Worm (Caenorhabditis elegans) whole organism, mixed stage, embryonic: ENCODE data around the gene fbxa-164.

Experiments used
- M03D4.4 ChIP-seq: sonication (generic microtip); optimal IDR thresholded peaks from 2 replicates; lab custom pipeline; 2017; ENCODE audit warnings: mild to moderate bottlenecking, missing genetic modification characterization, missing compliant biosample characterization
- bed-3 ChIP-seq: fragments of 200-800 bp; sonication (Bioruptor generic); optimal IDR thresholded peaks from 3 replicates; lab custom pipeline; 2018; ENCODE audit warnings: mild to moderate bottlenecking, missing genetic modification characterization, moderate library complexity, missing compliant biosample characterization
- blmp-1 ChIP-seq: fragments of 150-350 bp; optimal IDR thresholded peaks from 2 replicates; lab custom pipeline; 2014; ENCODE audit warnings: missing biosample characterization, missing genetic modification characterization
- ceh-39 ChIP-seq: fragments of 150-350 bp; optimal IDR thresholded peaks from 2 replicates; lab custom pipeline; 2014; ENCODE audit warnings: missing biosample characterization, missing genetic modification characterization
- ceh-43 ChIP-seq: fragments of 200-800 bp; sonication (Bioruptor generic); optimal IDR thresholded peaks from 2 replicates; lab custom pipeline; 2018; ENCODE audit warnings: mild to moderate bottlenecking, missing genetic modification characterization, moderate library complexity, missing compliant biosample characterization
- ceh-83 ChIP-seq: fragments of 200-800 bp; sonication (Bioruptor generic); optimal IDR thresholded peaks from 2 replicates; lab custom pipeline; 2018; ENCODE audit warnings: mild to moderate bottlenecking, missing genetic modification characterization, missing compliant biosample characterization
- ces-1 ChIP-seq: fragments of 150-350 bp; optimal IDR thresholded peaks from 2 replicates; lab custom pipeline; 2014; ENCODE audit warnings: missing biosample characterization, missing genetic modification reagents, missing genetic modification characterization
- cnd-1 ChIP-seq: fragments of 200-800 bp; sonication (Bioruptor generic); optimal IDR thresholded peaks from 2 replicates; lab custom pipeline; 2018; ENCODE audit warnings: mild to moderate bottlenecking, missing genetic modification characterization, missing compliant biosample characterization
- drap-1 ChIP-seq: fragments of 200-800 bp; sonication (Bioruptor generic); optimal IDR thresholded peaks from 3 replicates; lab custom pipeline; 2018; ENCODE audit warnings: mild to moderate bottlenecking, missing genetic modification characterization, missing compliant biosample characterization
- elt-1 ChIP-seq: sonication (generic microtip); optimal IDR thresholded peaks from 2 replicates; lab custom pipeline; 2017; ENCODE audit warnings: missing genetic modification characterization, mild to moderate bottlenecking, missing compliant biosample characterization, antibody characterized with exemption, moderate library complexity, borderline replicate concordance; ENCODE audit not compliant: insufficient read depth
- flh-1 ChIP-seq: fragments of 200-800 bp; sonication (Bioruptor generic); optimal IDR thresholded peaks from 2 replicates; lab custom pipeline; 2018; ENCODE audit warnings: mild to moderate bottlenecking, missing genetic modification characterization, moderate library complexity, missing compliant biosample characterization
- ham-2 ChIP-seq: fragments of 200-800 bp; sonication (Bioruptor generic); optimal IDR thresholded peaks from 2 replicates; lab custom pipeline; 2018; ENCODE audit warnings: mild to moderate bottlenecking, missing genetic modification characterization, missing compliant biosample characterization
- hlh-1 ChIP-seq: fragments of 150-350 bp; optimal IDR thresholded peaks from 2 replicates; lab custom pipeline; 2014; ENCODE audit warnings: missing biosample characterization, missing genetic modification reagents, missing genetic modification characterization
- lin-13 ChIP-seq: fragments of 150-350 bp; optimal IDR thresholded peaks from 2 replicates; lab custom pipeline; 2014; ENCODE audit warnings: missing biosample characterization, missing genetic modification characterization
- lin-32 ChIP-seq: fragments of 200-800 bp; sonication (Bioruptor generic); optimal IDR thresholded peaks from 2 replicates; lab custom pipeline; 2018; ENCODE audit warnings: mild to moderate bottlenecking, missing genetic modification characterization, missing compliant biosample characterization
- lsy-2 ChIP-seq: fragments of 150-350 bp; optimal IDR thresholded peaks from 2 replicates; lab custom pipeline; 2014; ENCODE audit warnings: missing biosample characterization, missing genetic modification characterization
- mab-5 ChIP-seq: fragments of 150-350 bp; optimal IDR thresholded peaks from 2 replicates; lab custom pipeline; 2014; ENCODE audit warnings: missing biosample characterization, missing genetic modification characterization
- mep-1 ChIP-seq: fragments of 150-350 bp; optimal IDR thresholded peaks from 2 replicates; lab custom pipeline; 2017; ENCODE audit warnings: missing biosample characterization, missing genetic modification reagents, missing genetic modification characterization, inconsistent platforms
- mls-2 ChIP-seq: sonication (generic microtip); optimal IDR thresholded peaks from 2 replicates; lab custom pipeline; 2016; ENCODE audit warnings: mild to moderate bottlenecking, missing genetic modification characterization, moderate library complexity, missing compliant biosample characterization
- nhr-12 ChIP-seq: fragments of 150-350 bp; optimal IDR thresholded peaks from 2 replicates; lab custom pipeline; 2014; ENCODE audit warnings: missing biosample characterization, missing genetic modification characterization
- nhr-2 ChIP-seq: fragments of 150-350 bp; optimal IDR thresholded peaks from 2 replicates; lab custom pipeline; 2014; ENCODE audit warnings: missing biosample characterization, missing genetic modification characterization
- nhr-237 ChIP-seq: fragments of 150-350 bp; optimal IDR thresholded peaks from 2 replicates; lab custom pipeline; 2014; ENCODE audit warnings: missing biosample characterization, missing genetic modification characterization
- nhr-28 ChIP-seq: fragments of 150-350 bp; optimal IDR thresholded peaks from 2 replicates; lab custom pipeline; 2014; ENCODE audit warnings: missing biosample characterization, missing genetic modification characterization
- nhr-76 ChIP-seq: sonication (generic microtip); optimal IDR thresholded peaks from 2 replicates; lab custom pipeline; 2017; ENCODE audit warnings: missing biosample characterization, missing genetic modification characterization
- pha-4 ChIP-seq: fragments of 150-350 bp; optimal IDR thresholded peaks from 2 replicates; lab custom pipeline; 2018; ENCODE audit warnings: missing biosample characterization, missing genetic modification reagents, missing genetic modification characterization
- sem-2 ChIP-seq: fragments of 200-800 bp; sonication (Bioruptor generic); optimal IDR thresholded peaks from 2 replicates; lab custom pipeline; 2018; ENCODE audit warnings: mild to moderate bottlenecking, missing genetic modification characterization, missing compliant biosample characterization
- snpc-4 ChIP-seq: fragments of 150-350 bp; optimal IDR thresholded peaks from 2 replicates; lab custom pipeline; 2014; ENCODE audit warnings: missing biosample characterization, missing genetic modification characterization
- sptf-1 ChIP-seq: sonication (generic microtip); optimal IDR thresholded peaks from 2 replicates; lab custom pipeline; 2017; ENCODE audit warnings: mild to moderate bottlenecking, missing genetic modification characterization, moderate library complexity, missing compliant biosample characterization
- tbx-8 ChIP-seq: fragments of 200-800 bp; sonication (Bioruptor generic); optimal IDR thresholded peaks from 2 replicates; lab custom pipeline; 2018; ENCODE audit warnings: mild to moderate bottlenecking, missing genetic modification characterization, moderate library complexity, missing compliant biosample characterization
- unc-120 ChIP-seq: sonication (generic microtip); optimal IDR thresholded peaks from 2 replicates; lab custom pipeline; 2017; ENCODE audit warnings: missing genetic modification characterization, missing compliant biosample characterization; ENCODE audit not compliant: poor library complexity, severe bottlenecking
- unc-39 ChIP-seq: fragments of 150-350 bp; optimal IDR thresholded peaks from 2 replicates; lab custom pipeline; 2014; ENCODE audit warnings: missing biosample characterization, missing genetic modification characterization
- ztf-11 ChIP-seq: fragments of 150-350 bp; optimal IDR thresholded peaks from 2 replicates; lab custom pipeline; 2014; ENCODE audit warnings: missing biosample characterization, missing genetic modification characterization

fbxa-164 gene

DNA sequence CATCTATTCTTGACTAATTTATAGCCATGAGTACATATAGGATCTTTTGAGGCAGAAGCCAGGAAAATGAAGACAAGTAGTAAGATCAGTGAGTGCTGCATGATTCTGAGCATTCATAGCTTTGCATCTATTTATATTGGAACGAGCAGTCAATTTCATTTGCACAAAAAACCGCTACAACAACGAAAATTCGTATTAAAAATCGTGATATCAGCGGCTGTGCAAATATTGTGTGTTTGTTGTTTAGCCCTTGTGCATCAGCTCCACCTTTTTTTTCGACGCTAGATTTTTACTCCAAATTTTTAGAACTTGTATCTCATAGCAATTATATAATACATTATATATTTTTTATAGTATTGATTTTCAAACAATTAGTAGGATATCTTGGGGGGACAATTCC is 29.7 kb downstream of the fbxa-164 start, which contains the start of gene clec-21:
Gene clec-21, minus strand, starts transcription at position 101 of the 400 bp plus-strand sequence.
- no peak for TF ChIP-seq hlh-1 (tag; lab: Kevin White, UChicago)
- TF ChIP-seq unc-39 (tag; lab: Kevin White, UChicago), result no peak
- no peak for TF ChIP-seq cnd-1 (tag; lab: Kevin White, UChicago)
- no peak for TF ChIP-seq nhr-76 (tag; lab: Kevin White, UChicago)
- no peak for TF ChIP-seq ceh-39 (tag; lab: Kevin White, UChicago)
- TF ChIP-seq mls-2 (tag; lab: Kevin White, UChicago), result no peak
- no peak for TF ChIP-seq blmp-1 (tag; lab: Kevin White, UChicago)
- no peak for TF ChIP-seq tbx-8 (GFP tag; lab: Kevin White, UChicago)
- no peak for TF ChIP-seq unc-120
- TF ChIP-seq ceh-83 (GFP tag; lab: Kevin White, UChicago), result no peak
- no peak for TF ChIP-seq M03D4.4 (tag; lab: Kevin White, UChicago)
- TF ChIP-seq ceh-43, result no peak
- TF ChIP-seq lin-32 (GFP tag; lab: Kevin White, UChicago), result no peak
- no peak for TF ChIP-seq pha-4
- TF ChIP-seq sem-2 (GFP tag; lab: Kevin White, UChicago), result no peak
- TF ChIP-seq flh-1, result no peak

DNA sequence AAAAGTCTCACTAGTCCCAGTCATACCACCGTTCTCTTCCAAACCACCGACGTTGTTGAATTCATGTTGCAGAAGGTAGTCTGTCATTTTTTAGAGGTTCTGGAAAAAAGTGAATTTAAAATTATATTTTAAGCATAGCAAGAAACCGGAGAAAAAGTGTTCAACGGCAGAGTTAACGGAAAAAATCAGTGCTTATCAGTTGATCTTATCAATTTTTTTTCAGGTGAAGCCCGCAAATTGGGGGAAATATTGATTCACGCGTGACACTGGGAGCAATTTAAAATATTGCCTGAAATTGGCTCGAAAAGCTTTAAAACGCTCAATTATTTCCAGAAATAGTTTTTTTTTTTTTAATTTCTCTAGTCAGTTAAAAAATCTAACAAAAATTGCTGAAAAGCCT is 34.0 kb downstream of the fbxa-164 start, which contains the start of gene math-38:
Gene math-38, minus strand, starts transcription at position 101 of the 400 bp plus-strand sequence.
- TF ChIP-seq mls-2 (tag; lab: Kevin White, UChicago), result no peak
- no peak for TF ChIP-seq drap-1 (GFP tag; lab: Kevin White, UChicago)
- no peak for TF ChIP-seq nhr-28 (tag; lab: Kevin White, UChicago)

DNA sequence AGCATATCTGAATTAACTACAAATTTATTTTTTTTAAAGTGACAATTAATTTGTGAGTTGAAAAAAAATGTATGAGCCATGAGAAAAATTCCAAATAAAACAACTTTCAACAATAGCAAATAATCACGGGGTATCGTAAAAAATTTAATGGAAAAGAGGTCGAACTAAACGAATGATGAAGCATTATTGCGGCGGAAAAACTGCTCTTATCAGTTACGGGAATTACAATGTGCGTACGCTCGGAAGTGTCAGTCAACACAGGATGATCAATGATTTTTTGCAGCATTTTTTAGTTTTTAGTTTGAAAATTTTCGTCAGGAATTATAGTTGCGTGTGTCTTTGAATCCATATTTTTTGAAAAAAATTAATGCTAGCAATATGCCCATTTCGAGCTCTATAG is 37.1 kb downstream of the fbxa-164 start:
- TF ChIP-seq pha-4 (no peak), mls-2 (tag; lab: Kevin White, UChicago) (no peak), bed-3 (GFP tag; lab: Kevin White, UChicago) (no peak), sptf-1 (tag; lab: Kevin White, UChicago) (no peak), nhr-12 (no peak), ztf-11 (tag; lab: Kevin White, UChicago) (no peak), elt-1 (no peak), cnd-1 (tag; lab: Kevin White, UChicago) (no peak)

DNA sequence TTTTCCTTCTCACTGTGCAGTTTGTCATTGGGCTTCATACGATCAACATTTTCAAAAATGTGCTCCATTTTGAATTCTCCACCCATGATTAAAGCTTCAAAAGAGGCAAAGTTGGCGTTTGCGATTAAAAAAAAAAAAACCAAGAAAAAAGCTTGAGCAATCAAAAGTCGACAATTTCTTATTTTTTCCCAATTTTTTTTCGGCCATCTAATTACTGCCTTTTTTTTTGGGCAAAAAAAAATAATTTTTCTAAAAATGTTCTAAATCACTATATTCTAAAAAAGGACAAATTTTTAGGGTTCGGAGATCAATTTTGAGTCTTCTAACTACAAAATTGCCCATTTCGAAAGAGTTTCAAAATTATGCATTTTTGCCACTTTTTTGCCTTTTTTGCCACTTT is 37.8 kb downstream of the fbxa-164 start, which contains the start of gene K05F6.10:
Gene K05F6.10, minus strand, starts transcription at position 101 of the 400 bp plus-strand sequence.
- TF ChIP-seq sem-2 (GFP tag; lab: Kevin White, UChicago), result no peak
- TF ChIP-seq ces-1, result no peak
- no peak for TF ChIP-seq lin-13
- no peak for TF ChIP-seq ztf-11 (tag; lab: Kevin White, UChicago)
- TF ChIP-seq unc-39 (tag; lab: Kevin White, UChicago), result no peak
- TF ChIP-seq unc-120, result no peak
- TF ChIP-seq hlh-1 (tag; lab: Kevin White, UChicago), result no peak
- no peak for TF ChIP-seq nhr-2 (tag; lab: Kevin White, UChicago)
- TF ChIP-seq nhr-12, result no peak
- no peak for TF ChIP-seq mab-5
- TF ChIP-seq flh-1, result no peak
- TF ChIP-seq snpc-4, result no peak
- TF ChIP-seq mep-1 (tag; lab: Kevin White, UChicago), result no peak
- no peak for TF ChIP-seq ham-2 (GFP tag; lab: Kevin White, UChicago)
- no peak for TF ChIP-seq lsy-2 (tag; lab: Kevin White, UChicago)

DNA sequence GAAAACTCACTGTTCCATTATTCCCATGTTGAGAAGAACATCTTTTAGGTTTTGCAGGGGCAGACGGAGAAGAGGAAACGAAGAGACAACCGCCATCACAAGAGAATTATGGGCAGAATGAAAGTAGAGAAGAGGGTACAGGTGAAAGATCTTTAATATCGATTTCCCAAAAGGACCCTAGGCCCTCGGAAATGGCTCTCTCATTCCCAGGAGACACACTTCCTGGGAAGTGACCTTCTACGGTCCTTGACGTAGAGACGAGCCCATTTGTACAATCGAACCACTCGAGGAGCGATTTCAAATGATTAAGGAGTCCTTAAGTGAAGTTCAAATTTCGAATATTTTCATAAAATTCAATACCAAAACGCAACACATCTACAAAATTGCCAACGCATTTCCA is 42.8 kb downstream of the fbxa-164 start, which contains the start of gene fbxb-46:
Gene fbxb-46, minus strand, starts transcription at position 101 of the 400 bp plus-strand sequence.
- TF ChIP-seq mls-2 (tag; lab: Kevin White, UChicago), result no peak
- no peak for TF ChIP-seq sem-2 (GFP tag; lab: Kevin White, UChicago)
- no peak for TF ChIP-seq ham-2 (GFP tag; lab: Kevin White, UChicago)
- TF ChIP-seq nhr-12, result no peak
- no peak for TF ChIP-seq pha-4
- TF ChIP-seq drap-1 (GFP tag; lab: Kevin White, UChicago), result no peak
- TF ChIP-seq unc-39 (tag; lab: Kevin White, UChicago), result no peak
- no peak for TF ChIP-seq ceh-83 (GFP tag; lab: Kevin White, UChicago)
- TF ChIP-seq lin-13, result no peak
- TF ChIP-seq nhr-76 (tag; lab: Kevin White, UChicago), result no peak
- no peak for TF ChIP-seq blmp-1 (tag; lab: Kevin White, UChicago)
- TF ChIP-seq cnd-1 (tag; lab: Kevin White, UChicago), result no peak
- TF ChIP-seq flh-1, result no peak
- TF ChIP-seq lsy-2 (tag; lab: Kevin White, UChicago), result no peak
- no peak for TF ChIP-seq nhr-237 (tag; lab: Kevin White, UChicago)
- no peak for TF ChIP-seq ceh-43
- TF ChIP-seq ces-1, result no peak
- no peak for TF ChIP-seq nhr-2 (tag; lab: Kevin White, UChicago)
- no peak for TF ChIP-seq nhr-28 (tag; lab: Kevin White, UChicago)
- TF ChIP-seq ztf-11 (tag; lab: Kevin White, UChicago), result no peak
